Fruit fly (Drosophila melanogaster) whole organism, embryonic: ENCODE results near the gene CG32801.

Experiments
- Ada2b ChIP-seq: fragments of 200-800 bp; sonication (Bioruptor generic); IDR thresholded peaks from 2 replicates; pipeline ENCODE4 v1.3.6; 2022; ENCODE audit warnings: missing biosample characterization, missing genetic modification characterization
- Bdp1 ChIP-seq: fragments of 200-800 bp; sonication (Bioruptor generic); optimal IDR thresholded peaks from 3 replicates; lab custom pipeline; 2016; ENCODE audit warnings: missing biosample characterization, missing genetic modification characterization
- CG10267 ChIP-seq: fragments of 200-800 bp; sonication (Bioruptor generic); optimal IDR thresholded peaks from 2 replicates; lab custom pipeline; 2018; ENCODE audit warnings: missing biosample characterization, mild to moderate bottlenecking, missing genetic modification characterization, moderate library complexity
- CG10654 ChIP-seq: fragments of 200-800 bp; sonication (Bioruptor generic); optimal IDR thresholded peaks from 2 replicates; lab custom pipeline; 2016; ENCODE audit warnings: missing biosample characterization, missing genetic modification characterization
- CG10959 ChIP-seq: fragments of 200-800 bp; sonication (Bioruptor generic); IDR thresholded peaks from 2 replicates; pipeline ENCODE4 v1.3.6; 2022; ENCODE audit warnings: missing biosample characterization, missing genetic modification characterization
- CG11504 ChIP-seq: fragments of 200-800 bp; sonication (Bioruptor generic); optimal IDR thresholded peaks from 3 replicates; lab custom pipeline; 2019; ENCODE audit warnings: missing biosample characterization, mild to moderate bottlenecking, missing genetic modification characterization, moderate library complexity
- CG11695 ChIP-seq: fragments of 200-800 bp; sonication (Bioruptor generic); IDR thresholded peaks from 3 replicates; pipeline ENCODE4 v1.3.6; 2022; ENCODE audit warnings: missing biosample characterization, missing genetic modification characterization
- CG12104 ChIP-seq: fragments of 200-800 bp; sonication (Bioruptor generic); optimal IDR thresholded peaks from 3 replicates; lab custom pipeline; 2016; ENCODE audit warnings: missing biosample characterization, missing genetic modification characterization
- CG13296 ChIP-seq: fragments of 200-800 bp; sonication (Bioruptor generic); optimal IDR thresholded peaks from 3 replicates; lab custom pipeline; 2018; ENCODE audit warnings: missing biosample characterization, mild to moderate bottlenecking, missing genetic modification characterization
- CG15514 ChIP-seq: fragments of 200-800 bp; sonication (Bioruptor generic); optimal IDR thresholded peaks from 3 replicates; lab custom pipeline; 2017; ENCODE audit warnings: missing biosample characterization, missing genetic modification characterization, mild to moderate bottlenecking, moderate library complexity, missing genetic modification reagents
- CG17568 ChIP-seq: fragments of 200-800 bp; sonication (Bioruptor generic); optimal IDR thresholded peaks from 2 replicates; lab custom pipeline; 2018; ENCODE audit warnings: missing biosample characterization, mild to moderate bottlenecking, missing genetic modification characterization, moderate library complexity
- CG17612 ChIP-seq: fragments of 200-800 bp; sonication (Bioruptor generic); IDR thresholded peaks from 2 replicates; pipeline ENCODE4 v1.3.6; 2022; ENCODE audit warnings: missing biosample characterization, missing genetic modification characterization
- CG1832 ChIP-seq: fragments of 200-800 bp; sonication (Bioruptor generic); optimal IDR thresholded peaks from 2 replicates; lab custom pipeline; 2017; ENCODE audit warnings: missing biosample characterization, mild to moderate bottlenecking, missing genetic modification characterization, inconsistent platforms
- CG18476 ChIP-seq: fragments of 200-800 bp; sonication (Bioruptor generic); optimal IDR thresholded peaks from 2 replicates; lab custom pipeline; 2016; ENCODE audit warnings: missing biosample characterization, mild to moderate bottlenecking, missing genetic modification characterization
- CG6175 ChIP-seq: fragments of 200-800 bp; sonication (Bioruptor generic); IDR thresholded peaks from 3 replicates; pipeline ENCODE4 v1.3.6; 2022; ENCODE audit warnings: missing biosample characterization, missing genetic modification characterization
- CG6765 ChIP-seq: fragments of 200-800 bp; sonication (Bioruptor generic); optimal IDR thresholded peaks from 3 replicates; lab custom pipeline; 2017; ENCODE audit warnings: missing biosample characterization, mild to moderate bottlenecking, missing genetic modification characterization
- CG9727 ChIP-seq: fragments of 200-800 bp; sonication (Bioruptor generic); optimal IDR thresholded peaks from 3 replicates; lab custom pipeline; 2017; ENCODE audit warnings: missing biosample characterization, mild to moderate bottlenecking, missing genetic modification characterization
- CG9817 ChIP-seq: fragments of 200-800 bp; sonication (Bioruptor generic); optimal IDR thresholded peaks from 2 replicates; lab custom pipeline; 2018; ENCODE audit warnings: missing biosample characterization, mild to moderate bottlenecking, missing genetic modification characterization, moderate library complexity
- CoRest ChIP-seq: fragments of 200-800 bp; sonication (Bioruptor generic); optimal IDR thresholded peaks from 3 replicates; lab custom pipeline; 2018; ENCODE audit warnings: missing biosample characterization, mild to moderate bottlenecking, missing genetic modification characterization, moderate library complexity
- Dbx ChIP-seq: fragments of 200-800 bp; sonication (Bioruptor generic); IDR thresholded peaks from 3 replicates; pipeline ENCODE4 v1.3.6; 2022; ENCODE audit warnings: missing biosample characterization, missing genetic modification characterization
- Dek ChIP-seq: fragments of 200-800 bp; sonication (Bioruptor generic); optimal IDR thresholded peaks from 3 replicates; lab custom pipeline; 2019; ENCODE audit warnings: missing biosample characterization, mild to moderate bottlenecking, missing genetic modification characterization, moderate library complexity
- Dip3 ChIP-seq: fragments of 200-800 bp; sonication (Bioruptor generic); optimal IDR thresholded peaks from 3 replicates; lab custom pipeline; 2016; ENCODE audit warnings: missing biosample characterization, missing genetic modification characterization
- HmgD ChIP-seq: fragments of 200-800 bp; sonication (Bioruptor generic); optimal IDR thresholded peaks from 3 replicates; lab custom pipeline; 2016; ENCODE audit warnings: missing biosample characterization, missing genetic modification characterization
- HmgZ ChIP-seq: fragments of 200-800 bp; sonication (Bioruptor generic); optimal IDR thresholded peaks from 2 replicates; lab custom pipeline; 2018; ENCODE audit warnings: missing biosample characterization, mild to moderate bottlenecking, missing genetic modification characterization
- Hr78 ChIP-seq, 2 experiments: fragments of 200-800 bp in 1 of 2; fragments of >200 bp in 1 of 2; sonication (Bioruptor generic) in 1 of 2; optimal IDR thresholded peaks; 2 replicates each; lab custom pipeline; 2017 to 2019; ENCODE audit warnings: missing biosample characterization in 2 of 2, missing genetic modification characterization in 2 of 2, mild to moderate bottlenecking in 1 of 2, moderate library complexity in 1 of 2
- Sox102F ChIP-seq: fragments of 200-800 bp; sonication (Bioruptor generic); optimal IDR thresholded peaks from 2 replicates; lab custom pipeline; 2018; ENCODE audit warnings: missing biosample characterization, mild to moderate bottlenecking, missing genetic modification characterization, moderate library complexity
- Taf1 ChIP-seq: fragments of 200-800 bp; sonication (Bioruptor generic); IDR thresholded peaks from 2 replicates; pipeline ENCODE4 v1.3.6; 2022; ENCODE audit warnings: missing biosample characterization, missing genetic modification characterization
- Trl ChIP-seq, 3 experiments: fragments of >200 bp in 2 of 3; fragments of 200-800 bp in 1 of 3; sonication (Bioruptor generic) in 1 of 3; optimal IDR thresholded peaks; 2 replicates in 1 of 3; 3 replicates in 2 of 3; lab custom pipeline; 2016 to 2017; ENCODE audit warnings: missing biosample characterization in 1 of 3, missing genetic modification characterization in 1 of 3
- YL-1 ChIP-seq: fragments of 200-800 bp; sonication (Bioruptor generic); optimal IDR thresholded peaks from 3 replicates; lab custom pipeline; 2017; ENCODE audit warnings: missing biosample characterization, mild to moderate bottlenecking, missing genetic modification characterization
- aop ChIP-seq: fragments of 200-800 bp; sonication (Bioruptor generic); IDR thresholded peaks from 2 replicates; pipeline ENCODE4 v1.3.6; 2022; ENCODE audit warnings: missing biosample characterization, missing genetic modification characterization
- dmrt99B ChIP-seq: fragments of 200-800 bp; sonication (Bioruptor generic); optimal IDR thresholded peaks from 2 replicates; lab custom pipeline; 2018; ENCODE audit warnings: missing biosample characterization, mild to moderate bottlenecking, missing genetic modification characterization, moderate library complexity
- esg ChIP-seq: fragments of 200-800 bp; sonication (Bioruptor generic); conservative IDR thresholded peaks from 2 replicates; pipeline ENCODE4 v1.3.6; 2022; ENCODE audit warnings: missing biosample characterization, missing genetic modification characterization
- hth ChIP-seq: fragments of >200 bp; optimal IDR thresholded peaks from 2 replicates; lab custom pipeline; 2017; ENCODE audit warnings: inconsistent platforms
- lbe ChIP-seq: fragments of 200-800 bp; sonication (Bioruptor generic); optimal IDR thresholded peaks from 2 replicates; lab custom pipeline; 2016; ENCODE audit warnings: missing biosample characterization, mild to moderate bottlenecking, missing genetic modification characterization
- lmd ChIP-seq: fragments of 200-800 bp; sonication (Bioruptor generic); IDR thresholded peaks from 2 replicates; pipeline ENCODE4 v1.3.6; 2022; ENCODE audit warnings: missing biosample characterization, missing genetic modification characterization
- lov ChIP-seq, 2 experiments: fragments of 200-800 bp in 1 of 2; fragments of >200 bp in 1 of 2; sonication (Bioruptor generic) in 1 of 2; IDR thresholded peaks in 1 of 2; optimal IDR thresholded peaks in 1 of 2; 2 replicates in 1 of 2; 3 replicates in 1 of 2; pipeline versions ENCODE4 v1.3.6 to Lab custom; 2017 to 2022; ENCODE audit warnings: missing biosample characterization in 1 of 2, missing genetic modification characterization in 1 of 2
- luna ChIP-seq: fragments of 200-800 bp; sonication (Bioruptor generic); optimal IDR thresholded peaks from 2 replicates; lab custom pipeline; 2016; ENCODE audit warnings: missing biosample characterization, missing genetic modification characterization
- nau ChIP-seq: fragments of 200-800 bp; sonication (Bioruptor generic); optimal IDR thresholded peaks from 3 replicates; lab custom pipeline; 2017; ENCODE audit warnings: missing biosample characterization, mild to moderate bottlenecking, missing genetic modification characterization, missing genetic modification reagents
- org-1 ChIP-seq: fragments of 200-800 bp; sonication (Bioruptor generic); optimal IDR thresholded peaks from 2 replicates; lab custom pipeline; 2017; ENCODE audit warnings: missing biosample characterization, missing genetic modification characterization
- pb ChIP-seq: fragments of 200-800 bp; sonication (Bioruptor generic); optimal IDR thresholded peaks from 3 replicates; lab custom pipeline; 2016; ENCODE audit warnings: missing biosample characterization, missing genetic modification characterization
- pnt ChIP-seq: fragments of 200-800 bp; sonication (Bioruptor generic); optimal IDR thresholded peaks from 3 replicates; lab custom pipeline; 2016; ENCODE audit warnings: missing biosample characterization, missing genetic modification characterization
- psq ChIP-seq: fragments of 200-800 bp; sonication (Bioruptor generic); optimal IDR thresholded peaks from 2 replicates; lab custom pipeline; 2017; ENCODE audit warnings: missing biosample characterization, missing genetic modification characterization
- pzg ChIP-seq: fragments of 200-800 bp; sonication (Bioruptor generic); optimal IDR thresholded peaks from 3 replicates; lab custom pipeline; 2018; ENCODE audit warnings: missing biosample characterization, mild to moderate bottlenecking, missing genetic modification characterization, moderate library complexity
- ro ChIP-seq: fragments of 200-800 bp; sonication (Bioruptor generic); IDR thresholded peaks from 2 replicates; pipeline ENCODE4 v1.3.6; 2022; ENCODE audit warnings: missing biosample characterization, missing genetic modification characterization
- run ChIP-seq: fragments of 200-800 bp; sonication (Bioruptor generic); optimal IDR thresholded peaks from 3 replicates; lab custom pipeline; 2018; ENCODE audit warnings: missing biosample characterization, mild to moderate bottlenecking, missing genetic modification characterization
- sens ChIP-seq: fragments of 200-800 bp; sonication (Bioruptor generic); peaks from one replicate; lab custom pipeline; 2016; ENCODE audit warnings: missing biosample characterization, missing genetic modification characterization
- slbo ChIP-seq: fragments of 200-800 bp; sonication (Bioruptor generic); IDR thresholded peaks from 2 replicates; pipeline ENCODE4 v1.3.6; 2022; ENCODE audit warnings: missing biosample characterization, missing genetic modification characterization
- so ChIP-seq: fragments of 200-800 bp; sonication (Bioruptor generic); IDR thresholded peaks from 3 replicates; pipeline ENCODE4 v1.3.6; 2022; ENCODE audit warnings: missing biosample characterization, missing genetic modification characterization
- wek ChIP-seq: fragments of 200-800 bp; sonication (Bioruptor generic); optimal IDR thresholded peaks from 3 replicates; lab custom pipeline; 2018; ENCODE audit warnings: missing biosample characterization, mild to moderate bottlenecking, missing genetic modification characterization, moderate library complexity
- z ChIP-seq: fragments of 200-800 bp; sonication (Bioruptor generic); IDR thresholded peaks from 3 replicates; pipeline ENCODE4 v1.3.6; 2022; ENCODE audit warnings: missing biosample characterization, missing genetic modification characterization

Gene CG32801

DNA sequence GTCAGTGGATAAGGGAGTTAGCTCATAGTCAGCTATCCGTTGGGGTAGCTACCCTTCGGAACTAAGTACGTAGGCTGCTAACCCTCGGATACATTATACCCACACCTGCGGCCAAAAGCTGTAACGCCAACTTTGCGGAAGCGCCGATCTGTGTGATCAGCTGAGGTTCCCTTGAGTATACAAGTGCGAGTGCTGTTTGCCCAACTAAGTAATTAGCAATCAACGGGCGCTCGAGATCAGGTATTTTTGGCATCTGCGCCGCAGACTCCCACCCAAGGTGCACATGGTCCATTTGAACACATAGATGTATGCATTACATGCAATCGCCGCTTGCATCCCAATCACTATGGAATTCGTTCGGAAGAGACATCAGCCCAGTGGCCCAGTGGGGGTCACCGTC is 48.9 kb downstream of the CG32801 start (continued):
- TF ChIP-seq CG10959 (GFP tag; lab: Robert Waterston, UW) = no peak
- TF ChIP-seq Bdp1 (GFP tag; lab: Kevin White, UChicago) = peak; percentile 43
- peak; percentile 77 for TF ChIP-seq Dek
- TF ChIP-seq aop = no peak
- TF ChIP-seq lbe (GFP tag; lab: Kevin White, UChicago) = peak; percentile 36
- TF ChIP-seq CG11695 = peak; percentile 73
- TF ChIP-seq CoRest (tag; lab: Kevin White, UChicago) = peak; percentile 15
- TF ChIP-seq Dbx (GFP tag; lab: Robert Waterston, UW) = peak; percentile 89; the same call in 2 of the 3 replicates
- TF ChIP-seq CG9817 (tag; lab: Kevin White, UChicago) = peak; percentile 40
- TF ChIP-seq CG11504 = peak; percentile 30
- TF ChIP-seq CG12104 = peak; percentile 49
- peak; percentile 15 for TF ChIP-seq pzg
- TF ChIP-seq Hr78 (GFP tag; optimal IDR thresholded peaks at IDR 0.05; lab: Kevin White, UChicago) = no peak
- peak; percentile 88 for TF ChIP-seq sens (GFP tag; lab: Kevin White, UChicago)
- TF ChIP-seq z (GFP tag; lab: Robert Waterston, UW) = 0 out of 3 replicates have a peak, but pooled peaks have one; percentile 41
- TF ChIP-seq CG17612 = peak; percentile 60; the same call in 1 of the 2 replicates
- no peak for TF ChIP-seq HmgD (GFP tag; lab: Kevin White, UChicago)
- TF ChIP-seq pnt = peak; percentile 44
- TF ChIP-seq lov (optimal IDR thresholded peaks at IDR 0.05; lab: Kevin White, UChicago) = no peak
- 0 out of 3 replicates have a peak, but pooled peaks have one; percentile 44 for TF ChIP-seq lov (GFP tag; IDR thresholded peaks at IDR 0.05; lab: Robert Waterston, UW)
- peak; percentile 75 for TF ChIP-seq wek (GFP tag; lab: Kevin White, UChicago)
- peak; percentile 76 for TF ChIP-seq org-1 (GFP tag; lab: Kevin White, UChicago)
- peak; percentile 6 for TF ChIP-seq psq (GFP tag; lab: Kevin White, UChicago)
- peak; percentile 30 for TF ChIP-seq CG1832
- peak; percentile 77 for TF ChIP-seq luna (GFP tag; lab: Kevin White, UChicago)
- peak; percentile 45 for TF ChIP-seq CG10654 (GFP tag; lab: Kevin White, UChicago)
- TF ChIP-seq ro (GFP tag; lab: Robert Waterston, UW) = no peak
- peak; percentile 91 for TF ChIP-seq CG13296 (GFP tag; lab: Kevin White, UChicago)
- peak; percentile 40 for TF ChIP-seq slbo (GFP tag; lab: Robert Waterston, UW)
- TF ChIP-seq nau (GFP tag; lab: Kevin White, UChicago) = peak; percentile 83
- peak; percentile 36 for TF ChIP-seq YL-1
- peak; percentile 57 for TF ChIP-seq CG9727
- peak; percentile 26 for TF ChIP-seq dmrt99B (tag; lab: Kevin White, UChicago)
- TF ChIP-seq Taf1 = peak; percentile 31; the same call in 1 of the 2 replicates
- peak; percentile 66 for TF ChIP-seq CG17568
- no peak for TF ChIP-seq CG10267
- peak; percentile 29; the same call in 1 of the 2 replicates for TF ChIP-seq Ada2b (GFP tag; lab: Robert Waterston, UW)
- peak; percentile 84 for TF ChIP-seq HmgZ (tag; lab: Kevin White, UChicago)
- TF ChIP-seq Dip3 (GFP tag; lab: Kevin White, UChicago) = peak; percentile 16
- TF ChIP-seq run (tag; lab: Kevin White, UChicago) = peak; percentile 17
- no peak for TF ChIP-seq Trl (optimal IDR thresholded peaks at IDR 0.05; lab: Kevin White, UChicago)
- peak; percentile 80 for TF ChIP-seq Trl (GFP tag; optimal IDR thresholded peaks at IDR 0.05; lab: Kevin White, UChicago)
- peak; percentile 87; the same call in 2 of the 3 replicates for TF ChIP-seq so (GFP tag; lab: Robert Waterston, UW)
- peak; percentile 93 for TF ChIP-seq CG6765 (GFP tag; lab: Kevin White, UChicago)
- TF ChIP-seq pb (GFP tag; lab: Kevin White, UChicago) = peak; percentile 57
- TF ChIP-seq Sox102F (GFP tag; lab: Kevin White, UChicago) = peak; percentile 14
- no peak for TF ChIP-seq esg (GFP tag; lab: Robert Waterston, UW)
- no peak; the same call in 1 of the 2 replicates for TF ChIP-seq lmd (GFP tag; lab: Robert Waterston, UW)
- no peak for TF ChIP-seq hth (lab: Kevin White, UChicago)
- TF ChIP-seq CG6175 (GFP tag; lab: Robert Waterston, UW) = peak; percentile 56; the same call in 1 of the 3 replicates
- peak; percentile 92 for TF ChIP-seq CG15514 (GFP tag; lab: Kevin White, UChicago)
- TF ChIP-seq CG18476 = peak; percentile 38
